Fruit fly (Drosophila melanogaster) whole organism, embryonic: ENCODE measurements around the gene CG4757.

ENCODE experiments used
- Atf-2 ChIP-seq: fragments of 200-800 bp; sonication (Bioruptor generic); optimal IDR thresholded peaks from 2 replicates; lab custom pipeline; 2016; ENCODE audit warnings: missing biosample characterization, missing genetic modification characterization
- CG10147 ChIP-seq: fragments of 200-800 bp; sonication (Bioruptor generic); optimal IDR thresholded peaks from 2 replicates; lab custom pipeline; 2019; ENCODE audit warnings: missing biosample characterization, mild to moderate bottlenecking, missing genetic modification characterization, moderate library complexity
- CG12236 ChIP-seq: fragments of 200-800 bp; sonication (Bioruptor generic); optimal IDR thresholded peaks from 2 replicates; lab custom pipeline; 2016; ENCODE audit warnings: missing biosample characterization, missing genetic modification characterization
- CG12391 ChIP-seq: fragments of 200-800 bp; sonication (Bioruptor generic); optimal IDR thresholded peaks from 3 replicates; lab custom pipeline; 2018; ENCODE audit warnings: missing biosample characterization, mild to moderate bottlenecking, missing genetic modification characterization, moderate library complexity
- CG13123 ChIP-seq: fragments of 200-800 bp; sonication (Bioruptor generic); optimal IDR thresholded peaks from 2 replicates; lab custom pipeline; 2016; ENCODE audit warnings: missing biosample characterization, missing genetic modification characterization
- CG15601 ChIP-seq: fragments of 200-800 bp; sonication (Bioruptor generic); optimal IDR thresholded peaks from 3 replicates; lab custom pipeline; 2019; ENCODE audit warnings: missing biosample characterization, mild to moderate bottlenecking, missing genetic modification characterization, moderate library complexity
- CG1603 ChIP-seq: fragments of 200-800 bp; sonication (Bioruptor generic); optimal IDR thresholded peaks from 2 replicates; lab custom pipeline; 2019; ENCODE audit warnings: missing biosample characterization, mild to moderate bottlenecking, missing genetic modification characterization, moderate library complexity
- CG17802 ChIP-seq: fragments of 200-800 bp; sonication (Bioruptor generic); optimal IDR thresholded peaks from 2 replicates; lab custom pipeline; 2018; ENCODE audit warnings: missing biosample characterization, mild to moderate bottlenecking, missing genetic modification characterization, moderate library complexity
- CG18619 ChIP-seq: fragments of 200-800 bp; sonication (Bioruptor generic); optimal IDR thresholded peaks from 3 replicates; lab custom pipeline; 2017; ENCODE audit warnings: missing biosample characterization, mild to moderate bottlenecking, missing genetic modification characterization
- CG2202 ChIP-seq: fragments of 200-800 bp; sonication (Bioruptor generic); optimal IDR thresholded peaks from 2 replicates; lab custom pipeline; 2018; ENCODE audit warnings: missing biosample characterization, mild to moderate bottlenecking, missing genetic modification characterization
- CG34224 ChIP-seq: fragments of 200-800 bp; sonication (Bioruptor generic); IDR thresholded peaks from 3 replicates; pipeline ENCODE4 v1.3.6; 2022; ENCODE audit warnings: missing biosample characterization, missing genetic modification characterization; ENCODE audit not compliant: partially characterized antibody
- CG43689 ChIP-seq: fragments of 200-800 bp; sonication (Bioruptor generic); IDR thresholded peaks from 2 replicates; pipeline ENCODE4 v1.3.6; 2022; ENCODE audit warnings: missing biosample characterization, missing genetic modification characterization
- CG4730 ChIP-seq: fragments of 200-800 bp; sonication (Bioruptor generic); IDR thresholded peaks from 2 replicates; pipeline ENCODE4 v1.3.6; 2022; ENCODE audit warnings: missing biosample characterization, missing genetic modification characterization
- CG6765 ChIP-seq: fragments of 200-800 bp; sonication (Bioruptor generic); optimal IDR thresholded peaks from 3 replicates; lab custom pipeline; 2017; ENCODE audit warnings: missing biosample characterization, mild to moderate bottlenecking, missing genetic modification characterization
- CG6791 ChIP-seq: fragments of 200-800 bp; sonication (Bioruptor generic); IDR thresholded peaks from 3 replicates; pipeline ENCODE4 v1.3.6; 2022; ENCODE audit warnings: missing biosample characterization, missing genetic modification characterization; ENCODE audit not compliant: partially characterized antibody
- CG8478 ChIP-seq: fragments of >200 bp; optimal IDR thresholded peaks from 2 replicates; lab custom pipeline; 2018
- CkIIα-i1 ChIP-seq: fragments of 200-800 bp; sonication (Bioruptor generic); IDR thresholded peaks from 2 replicates; pipeline ENCODE4 v1.3.6; 2022; ENCODE audit warnings: missing biosample characterization, missing genetic modification characterization
- Dll ChIP-seq: fragments of 200-800 bp; sonication (Bioruptor generic); IDR thresholded peaks from 4 replicates; pipeline ENCODE4 v1.3.6; 2022; ENCODE audit warnings: missing biosample characterization, missing genetic modification characterization; ENCODE audit not compliant: partially characterized antibody
- Doc2 ChIP-seq: fragments of 200-800 bp; sonication (Bioruptor generic); IDR thresholded peaks from 2 replicates; pipeline ENCODE4 v1.3.6; 2022; ENCODE audit warnings: missing biosample characterization, missing genetic modification characterization
- Drgx ChIP-seq: fragments of 200-800 bp; sonication (Bioruptor generic); IDR thresholded peaks from 2 replicates; pipeline ENCODE4 v1.3.6; 2022; ENCODE audit warnings: missing biosample characterization, missing genetic modification characterization
- HmgD ChIP-seq: fragments of 200-800 bp; sonication (Bioruptor generic); optimal IDR thresholded peaks from 3 replicates; lab custom pipeline; 2016; ENCODE audit warnings: missing biosample characterization, missing genetic modification characterization
- HmgZ ChIP-seq: fragments of 200-800 bp; sonication (Bioruptor generic); optimal IDR thresholded peaks from 2 replicates; lab custom pipeline; 2018; ENCODE audit warnings: missing biosample characterization, mild to moderate bottlenecking, missing genetic modification characterization
- NfI ChIP-seq: fragments of 200-800 bp; sonication (Bioruptor generic); optimal IDR thresholded peaks from 3 replicates; lab custom pipeline; 2018; ENCODE audit warnings: missing biosample characterization, mild to moderate bottlenecking, missing genetic modification characterization, moderate library complexity
- Poxn ChIP-seq: fragments of 200-800 bp; sonication (Bioruptor generic); IDR thresholded peaks from 2 replicates; pipeline ENCODE4 v1.3.6; 2022; ENCODE audit warnings: missing biosample characterization, missing genetic modification characterization
- Ptx1 ChIP-seq: fragments of 200-800 bp; sonication (Bioruptor generic); IDR thresholded peaks from 2 replicates; pipeline ENCODE4 v1.3.6; 2022; ENCODE audit warnings: missing biosample characterization, missing genetic modification characterization
- Scr ChIP-seq: fragments of 200-800 bp; sonication (Bioruptor generic); IDR thresholded peaks from 2 replicates; pipeline ENCODE4 v1.3.6; 2022; ENCODE audit warnings: missing biosample characterization, missing genetic modification characterization; ENCODE audit not compliant: partially characterized antibody
- Sox100B ChIP-seq: fragments of 200-800 bp; sonication (Bioruptor generic); optimal IDR thresholded peaks from 3 replicates; lab custom pipeline; 2018; ENCODE audit warnings: missing biosample characterization, mild to moderate bottlenecking, missing genetic modification characterization
- Sry-δ ChIP-seq: fragments of 200-800 bp; sonication (Bioruptor generic); optimal IDR thresholded peaks from 2 replicates; lab custom pipeline; 2016; ENCODE audit warnings: missing biosample characterization, missing genetic modification characterization
- Stat92E ChIP-seq, 3 experiments: fragments of >200 bp in 2 of 3; fragments of 200-800 bp in 1 of 3; sonication (Bioruptor generic) in 1 of 3; optimal IDR thresholded peaks; 2 replicates each; lab custom pipeline; 2017 to 2019; ENCODE audit warnings: missing biosample characterization in 3 of 3, missing genetic modification characterization in 3 of 3, mild to moderate bottlenecking in 1 of 3, moderate library complexity in 1 of 3
- Trl ChIP-seq, 3 experiments: fragments of >200 bp in 2 of 3; fragments of 200-800 bp in 1 of 3; sonication (Bioruptor generic) in 1 of 3; optimal IDR thresholded peaks; 2 replicates in 1 of 3; 3 replicates in 2 of 3; lab custom pipeline; 2016 to 2017; ENCODE audit warnings: missing biosample characterization in 1 of 3, missing genetic modification characterization in 1 of 3
- Usf ChIP-seq: fragments of 200-800 bp; sonication (Bioruptor generic); optimal IDR thresholded peaks from 2 replicates; lab custom pipeline; 2017; ENCODE audit warnings: missing genotype, missing biosample characterization, missing genetic modification characterization
- amos ChIP-seq: fragments of 200-800 bp; sonication (Bioruptor generic); IDR thresholded peaks from 2 replicates; pipeline ENCODE4 v1.3.6; 2022; ENCODE audit warnings: missing biosample characterization, missing genetic modification characterization; ENCODE audit not compliant: partially characterized antibody
- br ChIP-seq: fragments of >200 bp; optimal IDR thresholded peaks from 2 replicates; lab custom pipeline; 2017
- bsh ChIP-seq, 2 experiments: fragments of 200-800 bp; sonication (Bioruptor generic); optimal IDR thresholded peaks; 2 replicates each; lab custom pipeline; 2017 to 2018; ENCODE audit warnings: mild to moderate bottlenecking in 2 of 2, missing biosample characterization in 2 of 2, missing genetic modification characterization in 2 of 2, moderate library complexity in 1 of 2
- dan ChIP-seq: fragments of 200-800 bp; sonication (Bioruptor generic); IDR thresholded peaks from 2 replicates; pipeline ENCODE4 v1.3.6; 2022; ENCODE audit warnings: missing biosample characterization, missing genetic modification characterization
- gce ChIP-seq: fragments of 200-800 bp; sonication (Bioruptor generic); IDR thresholded peaks from 3 replicates; pipeline ENCODE4 v1.3.6; 2022; ENCODE audit warnings: missing biosample characterization, missing genetic modification characterization
- gsb ChIP-seq: fragments of 200-800 bp; sonication (Bioruptor generic); IDR thresholded peaks from 2 replicates; pipeline ENCODE4 v1.3.6; 2022; ENCODE audit warnings: missing biosample characterization, missing genetic modification characterization
- mam ChIP-seq: fragments of 200-800 bp; sonication (Bioruptor generic); optimal IDR thresholded peaks from 3 replicates; lab custom pipeline; 2016; ENCODE audit warnings: missing biosample characterization, missing genetic modification characterization
- peb ChIP-seq: fragments of 200-800 bp; sonication (Bioruptor generic); IDR thresholded peaks from 2 replicates; pipeline ENCODE4 v1.3.6; 2022; ENCODE audit warnings: missing biosample characterization, missing genetic modification characterization
- pum ChIP-seq: fragments of 200-800 bp; sonication (Bioruptor generic); optimal IDR thresholded peaks from 2 replicates; lab custom pipeline; 2016; ENCODE audit warnings: missing biosample characterization, missing genetic modification characterization
- sens-2 ChIP-seq: fragments of 200-800 bp; sonication (Bioruptor generic); IDR thresholded peaks from 2 replicates; pipeline ENCODE4 v1.3.6; 2022; ENCODE audit warnings: missing biosample characterization, missing genetic modification characterization
- seq ChIP-seq: fragments of 200-800 bp; sonication (Bioruptor generic); IDR thresholded peaks from 2 replicates; pipeline ENCODE4 v1.3.6; 2022; ENCODE audit warnings: missing biosample characterization, missing genetic modification characterization
- sr ChIP-seq: fragments of 200-800 bp; sonication (Bioruptor generic); IDR thresholded peaks from 3 replicates; pipeline ENCODE4 v1.3.6; 2022; ENCODE audit warnings: missing biosample characterization, missing genetic modification characterization
- tin ChIP-seq: fragments of 200-800 bp; sonication (Bioruptor generic); optimal IDR thresholded peaks from 3 replicates; lab custom pipeline; 2016; ENCODE audit warnings: missing biosample characterization, missing genetic modification characterization
- unc-4 ChIP-seq: fragments of 200-800 bp; sonication (Bioruptor generic); IDR thresholded peaks from 2 replicates; pipeline ENCODE4 v1.3.6; 2022; ENCODE audit warnings: missing biosample characterization, missing genetic modification characterization; ENCODE audit not compliant: partially characterized antibody
- usp ChIP-seq: fragments of >200 bp; optimal IDR thresholded peaks from 2 replicates; lab custom pipeline; 2017; ENCODE audit warnings: missing biosample characterization, missing genetic modification characterization
- vfl ChIP-seq: fragments of 200-800 bp; sonication (Bioruptor generic); optimal IDR thresholded peaks from 2 replicates; lab custom pipeline; 2016; ENCODE audit warnings: missing biosample characterization, missing genetic modification characterization
- z ChIP-seq: fragments of 200-800 bp; sonication (Bioruptor generic); IDR thresholded peaks from 3 replicates; pipeline ENCODE4 v1.3.6; 2022; ENCODE audit warnings: missing biosample characterization, missing genetic modification characterization

CG4757 gene

dm6 chr3R:11209801-11210402 lies 48.9 kb downstream of the CG4757 start, which contains the start of the genes SdhC and Tctp (continued):
- TF ChIP-seq Poxn, result no peak
- peak; percentile 34 for TF ChIP-seq HmgD (GFP tag; lab: Kevin White, UChicago)
- TF ChIP-seq peb (GFP tag; lab: Robert Waterston, UW), result 0 out of 2 replicates have a peak, but pooled peaks have one; percentile 7
- TF ChIP-seq CG4730 (GFP tag; lab: Robert Waterston, UW), result no peak
- peak; percentile 77 for TF ChIP-seq CG12391 (tag; lab: Kevin White, UChicago)
- no peak for TF ChIP-seq usp (GFP tag; lab: Kevin White, UChicago)
- peak; percentile 72 for TF ChIP-seq Sry-δ
- no peak for TF ChIP-seq vfl
- 0 out of 2 replicates have a peak, but pooled peaks have one; percentile 7 for TF ChIP-seq Drgx (GFP tag; lab: Robert Waterston, UW)
- no peak for TF ChIP-seq gsb
- TF ChIP-seq CG18619 (GFP tag; lab: Kevin White, UChicago), result peak; percentile 20
- peak in 1 of 2 experiments; percentile 15 for TF ChIP-seq Trl (optimal IDR thresholded peaks at IDR 0.05; lab: Kevin White, UChicago)
- peak; percentile 51 for TF ChIP-seq Trl (GFP tag; optimal IDR thresholded peaks at IDR 0.05; lab: Kevin White, UChicago)
- peak; percentile 40 for TF ChIP-seq HmgZ (tag; lab: Kevin White, UChicago)
- TF ChIP-seq Sox100B (GFP tag; lab: Kevin White, UChicago), result peak; percentile 61
- peak; percentile 6 for TF ChIP-seq Atf-2 (GFP tag; lab: Kevin White, UChicago)
- TF ChIP-seq amos, result peak; percentile 49; the same call in 1 of the 2 replicates
- peak in 1 of 2 experiments; percentile 20 for TF ChIP-seq bsh (GFP tag; optimal IDR thresholded peaks at IDR 0.05; lab: Kevin White, UChicago)
- TF ChIP-seq Dll (GFP tag; lab: Robert Waterston, UW), result peak; percentile 61; the same call in 3 of the 4 replicates
- peak; percentile 40 for TF ChIP-seq CG13123 (GFP tag; lab: Kevin White, UChicago)
- TF ChIP-seq CG34224 (GFP tag; lab: Robert Waterston, UW), result peak; percentile 32; the same call in 1 of the 3 replicates
- TF ChIP-seq CG10147 (GFP tag; lab: Kevin White, UChicago), result peak; percentile 6
- peak; percentile 64 for TF ChIP-seq Scr
- TF ChIP-seq gce, result no peak
- TF ChIP-seq CG2202 (tag; lab: Kevin White, UChicago), result peak; percentile 14
- no peak for TF ChIP-seq Ptx1 (GFP tag; lab: Robert Waterston, UW)
- no peak for TF ChIP-seq Doc2 (GFP tag; lab: Robert Waterston, UW)

dm6 chr3R:11211291-11212061 lies 50.5 kb downstream of the CG4757 start:
- TF ChIP-seq seq (GFP tag; lab: Robert Waterston, UW), result peak; percentile 62
- TF ChIP-seq pum, result peak; percentile 67
- TF ChIP-seq tin (GFP tag; lab: Kevin White, UChicago), result peak; percentile 73
- TF ChIP-seq NfI (GFP tag; lab: Kevin White, UChicago), result peak; percentile 73
- TF ChIP-seq z (GFP tag; lab: Robert Waterston, UW), result no peak
- 0 out of 3 replicates have a peak, but pooled peaks have one; percentile 41 for TF ChIP-seq CG6791 (GFP tag; lab: Robert Waterston, UW)
- TF ChIP-seq Stat92E (GFP tag; optimal IDR thresholded peaks at IDR 0.05; lab: Kevin White, UChicago), result no peak
- peak; percentile 67; the same call in 2 of the 3 replicates for TF ChIP-seq sr (GFP tag; lab: Robert Waterston, UW)
- peak; percentile 52 for TF ChIP-seq CG6765 (GFP tag; lab: Kevin White, UChicago)
- TF ChIP-seq CG43689 (GFP tag; lab: Robert Waterston, UW), result no peak
- TF ChIP-seq br (lab: Kevin White, UChicago), result no peak
- TF ChIP-seq unc-4 (GFP tag; lab: Robert Waterston, UW), result no peak
- peak; percentile 87 for TF ChIP-seq mam (GFP tag; lab: Kevin White, UChicago)
- no peak for TF ChIP-seq gce
- peak; percentile 38 for TF ChIP-seq CG17802
- TF ChIP-seq Usf (GFP tag; lab: Kevin White, UChicago), result peak; percentile 20
- TF ChIP-seq CkIIα-i1, result no peak
- TF ChIP-seq CG12236 (GFP tag; lab: Kevin White, UChicago), result peak; percentile 34
- no peak for TF ChIP-seq CG8478 (lab: Kevin White, UChicago)
- no peak for TF ChIP-seq dan (GFP tag; lab: Robert Waterston, UW)
- TF ChIP-seq CG1603 (tag; lab: Kevin White, UChicago), result peak; percentile 63
- TF ChIP-seq CG15601 (tag; lab: Kevin White, UChicago), result no peak
- TF ChIP-seq sens-2 (GFP tag; lab: Robert Waterston, UW), result no peak; the same call in 1 of the 2 replicates
